Fruit fly (Drosophila melanogaster): ENCODE measurements around the gene CG12951.

dm6 chr3R:9340076-9340315 is 9.9 kb upstream of the CG12951 start, which contains the start of gene drn:
- TF ChIP-seq CG5204 (GFP tag; optimal IDR thresholded peaks at IDR 0.05), result no peak
- no peak for TF ChIP-seq Mnt (GFP tag; optimal IDR thresholded peaks at IDR 0.05)
- TF ChIP-seq CG7101 (tag; optimal IDR thresholded peaks at IDR 0.05), result no peak
- no peak for TF ChIP-seq cnc (optimal IDR thresholded peaks at IDR 0.05)
- no peak for TF ChIP-seq CG1620 (GFP tag; optimal IDR thresholded peaks at IDR 0.05)
